Fruit fly (Drosophila melanogaster) whole organism, embryonic: Measurements from ENCODE around the gene CG33306.
A peak's percentile ranks its signal among the peaks of the same experiment; 100 is the strongest.

Source experiments
- Abd-B ChIP-seq: fragments of 200-800 bp; sonication (Bioruptor generic); optimal IDR thresholded peaks from 2 replicates; lab custom pipeline; 2018; ENCODE audit warnings: missing biosample characterization, mild to moderate bottlenecking, missing genetic modification characterization, moderate library complexity
- Aef1 ChIP-seq: fragments of 200-800 bp; sonication (Bioruptor generic); IDR thresholded peaks from 3 replicates; pipeline ENCODE4 v1.3.6; 2022; ENCODE audit warnings: missing biosample characterization, missing genetic modification characterization
- Antp ChIP-seq: fragments of 200-800 bp; sonication (Bioruptor generic); optimal IDR thresholded peaks from 3 replicates; lab custom pipeline; 2016; ENCODE audit warnings: missing biosample characterization, missing genetic modification characterization
- Atf-2 ChIP-seq: fragments of 200-800 bp; sonication (Bioruptor generic); optimal IDR thresholded peaks from 2 replicates; lab custom pipeline; 2016; ENCODE audit warnings: missing biosample characterization, missing genetic modification characterization
- CG10147 ChIP-seq: fragments of 200-800 bp; sonication (Bioruptor generic); optimal IDR thresholded peaks from 2 replicates; lab custom pipeline; 2019; ENCODE audit warnings: missing biosample characterization, mild to moderate bottlenecking, missing genetic modification characterization, moderate library complexity
- CG10366 ChIP-seq: fragments of 200-800 bp; sonication (Bioruptor generic); IDR thresholded peaks from 2 replicates; pipeline ENCODE4 v1.3.6; 2022; ENCODE audit warnings: missing biosample characterization, missing genetic modification characterization
- CG11093 ChIP-seq: fragments of 200-800 bp; sonication (Bioruptor generic); IDR thresholded peaks from 3 replicates; pipeline ENCODE4 v1.3.6; 2022; ENCODE audit warnings: missing biosample characterization, missing genetic modification characterization
- CG1603 ChIP-seq: fragments of 200-800 bp; sonication (Bioruptor generic); optimal IDR thresholded peaks from 2 replicates; lab custom pipeline; 2019; ENCODE audit warnings: missing biosample characterization, mild to moderate bottlenecking, missing genetic modification characterization, moderate library complexity
- CG16779 ChIP-seq: fragments of 200-800 bp; sonication (Bioruptor generic); IDR thresholded peaks from 2 replicates; pipeline ENCODE4 v1.3.6; 2022; ENCODE audit warnings: missing biosample characterization, missing genetic modification characterization
- CG17912 ChIP-seq: fragments of 200-800 bp; sonication (Bioruptor generic); optimal IDR thresholded peaks from 2 replicates; lab custom pipeline; 2018; ENCODE audit warnings: missing biosample characterization, mild to moderate bottlenecking, missing genetic modification characterization
- CG18011 ChIP-seq: fragments of 200-800 bp; sonication (Bioruptor generic); optimal IDR thresholded peaks from 2 replicates; lab custom pipeline; 2017; ENCODE audit warnings: missing biosample characterization, missing genetic modification characterization, mild to moderate bottlenecking, moderate library complexity, missing genotype
- CG2129 ChIP-seq: fragments of 200-800 bp; sonication (Bioruptor generic); IDR thresholded peaks from 2 replicates; pipeline ENCODE4 v1.3.6; 2022; ENCODE audit warnings: missing biosample characterization, missing genetic modification characterization; ENCODE audit not compliant: partially characterized antibody
- CG30020 ChIP-seq: fragments of 200-800 bp; optimal IDR thresholded peaks from 2 replicates; lab custom pipeline; 2019; ENCODE audit warnings: missing biosample characterization, mild to moderate bottlenecking, missing genetic modification characterization, moderate library complexity
- CG30403 ChIP-seq: fragments of 200-800 bp; sonication (Bioruptor generic); optimal IDR thresholded peaks from 3 replicates; lab custom pipeline; 2016; ENCODE audit warnings: missing biosample characterization, missing genetic modification characterization
- CG3847 ChIP-seq: fragments of 200-800 bp; sonication (Bioruptor generic); IDR thresholded peaks from 2 replicates; pipeline ENCODE4 v1.3.6; 2022; ENCODE audit warnings: missing biosample characterization, missing genetic modification characterization
- CG4424 ChIP-seq: fragments of 200-800 bp; sonication (Bioruptor generic); optimal IDR thresholded peaks from 3 replicates; lab custom pipeline; 2016; ENCODE audit warnings: missing biosample characterization, missing genetic modification characterization
- CG6689 ChIP-seq: fragments of 200-800 bp; sonication (Bioruptor generic); IDR thresholded peaks from 2 replicates; pipeline ENCODE4 v1.3.6; 2022; ENCODE audit warnings: missing biosample characterization, missing genetic modification characterization
- CG7786 ChIP-seq: fragments of 200-800 bp; sonication (Bioruptor generic); optimal IDR thresholded peaks from 2 replicates; lab custom pipeline; 2016; ENCODE audit warnings: missing biosample characterization, missing genetic modification characterization
- CG8924 ChIP-seq: fragments of 200-800 bp; optimal IDR thresholded peaks from 3 replicates; lab custom pipeline; 2019; ENCODE audit warnings: missing biosample characterization, mild to moderate bottlenecking, missing genetic modification characterization, moderate library complexity
- CG9932 ChIP-seq: fragments of 200-800 bp; sonication (Bioruptor generic); IDR thresholded peaks from 2 replicates; pipeline ENCODE4 v1.3.6; 2022; ENCODE audit warnings: missing biosample characterization, missing genetic modification characterization
- Dp ChIP-seq: fragments of 200-800 bp; sonication (Bioruptor generic); optimal IDR thresholded peaks from 2 replicates; lab custom pipeline; 2018; ENCODE audit warnings: missing biosample characterization, mild to moderate bottlenecking, missing genetic modification characterization, moderate library complexity
- Dref ChIP-seq: fragments of 200-800 bp; sonication (Bioruptor generic); IDR thresholded peaks from 2 replicates; pipeline ENCODE4 v1.3.6; 2022; ENCODE audit warnings: missing biosample characterization, missing genetic modification characterization
- Elba2 ChIP-seq: fragments of 200-800 bp; sonication (Bioruptor generic); optimal IDR thresholded peaks from 3 replicates; lab custom pipeline; 2016; ENCODE audit warnings: missing biosample characterization, missing genetic modification characterization
- HHEX ChIP-seq: fragments of 200-800 bp; sonication (Bioruptor generic); optimal IDR thresholded peaks from 3 replicates; lab custom pipeline; 2017; ENCODE audit warnings: missing biosample characterization, mild to moderate bottlenecking, missing genetic modification characterization, missing genetic modification reagents
- HLH54F ChIP-seq: fragments of 200-800 bp; sonication (Bioruptor generic); optimal IDR thresholded peaks from 3 replicates; lab custom pipeline; 2016; ENCODE audit warnings: missing biosample characterization, missing genetic modification characterization
- Max ChIP-seq: fragments of 200-800 bp; sonication (Bioruptor generic); optimal IDR thresholded peaks from 2 replicates; lab custom pipeline; 2016; ENCODE audit warnings: missing biosample characterization, mild to moderate bottlenecking, missing genetic modification characterization
- Mrtf ChIP-seq: fragments of 200-800 bp; sonication (Bioruptor generic); IDR thresholded peaks from 3 replicates; pipeline ENCODE4 v1.3.6; 2022; ENCODE audit warnings: missing biosample characterization, missing genetic modification characterization
- NC2β ChIP-seq: fragments of 200-800 bp; sonication (Bioruptor generic); optimal IDR thresholded peaks from 2 replicates; lab custom pipeline; 2016; ENCODE audit warnings: missing biosample characterization, missing genetic modification characterization
- NK7.1 ChIP-seq: fragments of 200-800 bp; sonication (Bioruptor generic); optimal IDR thresholded peaks from 3 replicates; lab custom pipeline; 2016; ENCODE audit warnings: missing biosample characterization, missing genetic modification characterization
- Rfx ChIP-seq: fragments of 200-800 bp; sonication (Bioruptor generic); IDR thresholded peaks from 2 replicates; pipeline ENCODE4 v1.3.6; 2022; ENCODE audit warnings: missing biosample characterization, missing genetic modification characterization
- Spps ChIP-seq: fragments of 200-800 bp; sonication (Bioruptor generic); optimal IDR thresholded peaks from 2 replicates; lab custom pipeline; 2018; ENCODE audit warnings: missing biosample characterization, mild to moderate bottlenecking, missing genetic modification characterization
- abd-A ChIP-seq: fragments of 200-800 bp; sonication (Bioruptor generic); optimal IDR thresholded peaks from 3 replicates; lab custom pipeline; 2019; ENCODE audit warnings: missing biosample characterization, mild to moderate bottlenecking, missing genetic modification characterization, moderate library complexity
- ap ChIP-seq: fragments of 200-800 bp; sonication (Bioruptor generic); IDR thresholded peaks from 2 replicates; pipeline ENCODE4 v1.3.6; 2022; ENCODE audit warnings: missing biosample characterization, missing genetic modification characterization
- bsh ChIP-seq, 2 experiments: fragments of 200-800 bp; sonication (Bioruptor generic); optimal IDR thresholded peaks; 2 replicates each; lab custom pipeline; 2017 to 2018; ENCODE audit warnings: mild to moderate bottlenecking in 2 of 2, missing biosample characterization in 2 of 2, missing genetic modification characterization in 2 of 2, moderate library complexity in 1 of 2
- chn ChIP-seq: fragments of 200-800 bp; sonication (Bioruptor generic); optimal IDR thresholded peaks from 2 replicates; lab custom pipeline; 2016; ENCODE audit warnings: missing biosample characterization, missing genetic modification characterization
- corto ChIP-seq: fragments of 200-800 bp; sonication (Bioruptor generic); optimal IDR thresholded peaks from 2 replicates; lab custom pipeline; 2016; ENCODE audit warnings: missing biosample characterization, mild to moderate bottlenecking, missing genetic modification characterization, moderate library complexity
- croc ChIP-seq: fragments of 200-800 bp; sonication (Bioruptor generic); conservative IDR thresholded peaks from 3 replicates; pipeline ENCODE4 v1.3.6; 2022; ENCODE audit warnings: missing biosample characterization, missing genetic modification characterization
- crol ChIP-seq: fragments of 200-800 bp; sonication (Bioruptor generic); IDR thresholded peaks from 2 replicates; pipeline ENCODE4 v1.3.6; 2022; ENCODE audit warnings: missing biosample characterization, missing genetic modification characterization
- dati ChIP-seq: fragments of 200-800 bp; sonication (Bioruptor generic); IDR thresholded peaks from 2 replicates; pipeline ENCODE4 v1.3.6; 2022; ENCODE audit warnings: missing biosample characterization, missing genetic modification characterization
- dpn ChIP-seq, 2 experiments: fragments of 200-800 bp; sonication (Bioruptor generic); optimal IDR thresholded peaks; 3 replicates each; lab custom pipeline; 2016; ENCODE audit warnings: missing biosample characterization in 2 of 2, missing genetic modification characterization in 2 of 2
- en ChIP-seq: fragments of 200-800 bp; sonication (Bioruptor generic); optimal IDR thresholded peaks from 2 replicates; lab custom pipeline; 2016; ENCODE audit warnings: missing biosample characterization, missing genetic modification characterization
- kay ChIP-seq: fragments of 200-800 bp; sonication (Bioruptor generic); optimal IDR thresholded peaks from 2 replicates; lab custom pipeline; 2016; ENCODE audit warnings: missing biosample characterization, missing genetic modification characterization
- nmo ChIP-seq: fragments of 200-800 bp; sonication (Bioruptor generic); optimal IDR thresholded peaks from 2 replicates; lab custom pipeline; 2018; ENCODE audit warnings: missing biosample characterization, mild to moderate bottlenecking, missing genetic modification characterization, moderate library complexity
- org-1 ChIP-seq: fragments of 200-800 bp; sonication (Bioruptor generic); optimal IDR thresholded peaks from 2 replicates; lab custom pipeline; 2017; ENCODE audit warnings: missing biosample characterization, missing genetic modification characterization
- pum ChIP-seq: fragments of 200-800 bp; sonication (Bioruptor generic); optimal IDR thresholded peaks from 2 replicates; lab custom pipeline; 2016; ENCODE audit warnings: missing biosample characterization, missing genetic modification characterization
- row ChIP-seq: fragments of 200-800 bp; sonication (Bioruptor generic); IDR thresholded peaks from 3 replicates; pipeline ENCODE4 v1.3.6; 2022; ENCODE audit warnings: missing biosample characterization, missing genetic modification characterization
- sim ChIP-seq: fragments of 200-800 bp; sonication (Bioruptor generic); IDR thresholded peaks from 2 replicates; pipeline ENCODE4 v1.3.6; 2022; ENCODE audit warnings: missing biosample characterization, missing genetic modification characterization
- slou ChIP-seq: fragments of 200-800 bp; sonication (Bioruptor generic); optimal IDR thresholded peaks from 3 replicates; lab custom pipeline; 2016; ENCODE audit warnings: missing biosample characterization, missing genetic modification characterization
- tin ChIP-seq: fragments of 200-800 bp; sonication (Bioruptor generic); optimal IDR thresholded peaks from 3 replicates; lab custom pipeline; 2016; ENCODE audit warnings: missing biosample characterization, missing genetic modification characterization
- ttk ChIP-seq: fragments of 200-800 bp; sonication (Bioruptor generic); IDR thresholded peaks from 2 replicates; pipeline ENCODE4 v2.1.2; 2022; ENCODE audit warnings: missing biosample characterization, missing genetic modification characterization
- zf30C ChIP-seq: fragments of 200-800 bp; sonication (Bioruptor generic); optimal IDR thresholded peaks from 3 replicates; lab custom pipeline; 2018; ENCODE audit warnings: missing biosample characterization, mild to moderate bottlenecking, missing genetic modification characterization
- zfh2 ChIP-seq: fragments of 200-800 bp; sonication (Bioruptor generic); optimal IDR thresholded peaks from 2 replicates; lab custom pipeline; 2016; ENCODE audit warnings: missing biosample characterization, missing genetic modification characterization

Gene CG33306

DNA sequence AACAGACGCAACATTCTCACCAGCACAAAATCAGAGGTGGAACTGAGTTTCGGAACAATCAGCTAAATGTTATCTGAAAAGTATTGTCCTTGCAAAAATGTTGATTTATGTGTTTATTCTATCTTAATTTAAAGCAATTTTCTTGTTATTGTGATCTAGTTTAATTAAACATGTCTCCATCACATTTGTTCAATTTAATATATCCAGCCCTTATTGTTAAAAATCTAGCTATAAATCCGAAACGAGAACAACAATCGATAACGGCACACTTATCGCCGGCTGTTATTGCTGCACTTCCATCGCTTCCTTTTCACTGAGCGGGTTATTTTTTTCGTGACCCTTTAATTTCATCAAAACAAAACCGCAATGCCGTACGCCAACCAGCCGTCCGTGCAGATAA, 10.5 kb downstream of the CG33306 start, which contains the start of the genes GatC, PolG2 and Polr2C (continued):
- TF ChIP-seq NC2β (GFP tag; lab: Kevin White, UChicago), result peak; percentile 33
- TF ChIP-seq CG17912 (GFP tag; lab: Kevin White, UChicago), result no peak
- TF ChIP-seq nmo, result peak; percentile 70
- no peak for TF ChIP-seq HHEX (GFP tag; lab: Kevin White, UChicago)
- no peak for TF ChIP-seq NK7.1
- TF ChIP-seq Rfx (GFP tag; lab: Robert Waterston, UW), result peak; percentile 69
- TF ChIP-seq chn, result peak; percentile 58
- 0 out of 2 replicates have a peak, but pooled peaks have one; percentile 6 for TF ChIP-seq CG6689 (GFP tag; lab: Robert Waterston, UW)
- TF ChIP-seq Elba2 (GFP tag; lab: Kevin White, UChicago), result peak; percentile 67
- no peak for TF ChIP-seq org-1 (GFP tag; lab: Kevin White, UChicago)
- no peak for TF ChIP-seq Aef1
- TF ChIP-seq CG7786 (GFP tag; lab: Kevin White, UChicago), result peak; percentile 7
- no peak for TF ChIP-seq corto (GFP tag; lab: Kevin White, UChicago)
- peak; percentile 27; the same call in 1 of the 2 replicates for TF ChIP-seq CG3847
- TF ChIP-seq crol, result no peak
- TF ChIP-seq CG11093, result no peak
- TF ChIP-seq Antp (GFP tag; lab: Kevin White, UChicago), result no peak
- TF ChIP-seq row, result peak; percentile 92
- peak; percentile 80 for TF ChIP-seq Dref (GFP tag; lab: Robert Waterston, UW)
- no peak for TF ChIP-seq Mrtf (GFP tag; lab: Robert Waterston, UW)
- peak; percentile 41 for TF ChIP-seq HLH54F (GFP tag; lab: Kevin White, UChicago)
- TF ChIP-seq pum, result peak; percentile 15
- no peak for TF ChIP-seq abd-A
- peak; percentile 78 for TF ChIP-seq CG9932 (GFP tag; lab: Robert Waterston, UW)
- no peak for TF ChIP-seq sim
- TF ChIP-seq Spps, result no peak
- TF ChIP-seq CG4424 (GFP tag; lab: Kevin White, UChicago), result peak; percentile 6
- peak; percentile 65 for TF ChIP-seq CG1603
- no peak for TF ChIP-seq CG16779 (GFP tag; lab: Robert Waterston, UW)
- TF ChIP-seq tin (GFP tag; lab: Kevin White, UChicago), result peak; percentile 2
- TF ChIP-seq Atf-2 (GFP tag; lab: Kevin White, UChicago), result peak; percentile 27
- TF ChIP-seq CG30020 (tag; lab: Kevin White, UChicago), result peak; percentile 55
- TF ChIP-seq CG2129 (GFP tag; lab: Robert Waterston, UW), result peak; percentile 52
- TF ChIP-seq dati (GFP tag; lab: Robert Waterston, UW), result no peak
- TF ChIP-seq en, result no peak
- TF ChIP-seq Abd-B (GFP tag; lab: Kevin White, UChicago), result peak; percentile 36
- TF ChIP-seq ttk, result peak; percentile 10; the same call in 1 of the 2 replicates
- TF ChIP-seq CG8924 (tag; lab: Kevin White, UChicago), result peak; percentile 45
- peak in 1 of 2 experiments; percentile 23 for TF ChIP-seq bsh (GFP tag; optimal IDR thresholded peaks at IDR 0.05; lab: Kevin White, UChicago)
- TF ChIP-seq zfh2, result peak; percentile 55
- TF ChIP-seq CG10147 (GFP tag; lab: Kevin White, UChicago), result no peak
- TF ChIP-seq ap (GFP tag; lab: Robert Waterston, UW), result no peak
- no peak for TF ChIP-seq kay (GFP tag; lab: Kevin White, UChicago)
- peak; percentile 52 for TF ChIP-seq Dp (GFP tag; lab: Kevin White, UChicago)
- TF ChIP-seq zf30C (GFP tag; lab: Kevin White, UChicago), result no peak
- TF ChIP-seq CG30403 (GFP tag; lab: Kevin White, UChicago), result peak; percentile 55
- peak; percentile 28 to 66 for TF ChIP-seq dpn (GFP tag; optimal IDR thresholded peaks at IDR 0.05; lab: Kevin White, UChicago)
- TF ChIP-seq CG18011 (GFP tag; lab: Kevin White, UChicago), result peak; percentile 97
- TF ChIP-seq CG10366 (GFP tag; lab: Robert Waterston, UW), result peak; percentile 67
- no peak for TF ChIP-seq croc
- peak; percentile 2 for TF ChIP-seq Max (GFP tag; lab: Kevin White, UChicago)
- TF ChIP-seq slou (GFP tag; lab: Kevin White, UChicago), result no peak
